Fruit fly (Drosophila melanogaster): ENCODE results near the gene Ppn.

Gene Ppn

dm6 chr3R:28569529-28570175 lies 29.5 kb upstream of the Ppn start (continued):
- no peak for TF ChIP-seq acj6 (GFP tag; optimal IDR thresholded peaks at IDR 0.05)
- TF ChIP-seq CG1621 (tag; optimal IDR thresholded peaks at IDR 0.05), result peak; percentile 8
- no peak for TF ChIP-seq Ets96B (tag; optimal IDR thresholded peaks at IDR 0.05)
- no peak for TF ChIP-seq Hr4 (GFP tag; optimal IDR thresholded peaks at IDR 0.05)
- TF ChIP-seq OdsH (GFP tag; optimal IDR thresholded peaks at IDR 0.05), result no peak
- TF ChIP-seq Eip78C (GFP tag), result peak; percentile 63
- TF ChIP-seq fkh (GFP tag; optimal IDR thresholded peaks at IDR 0.05), result peak; percentile 98
- no peak for TF ChIP-seq CG10669 (GFP tag; optimal IDR thresholded peaks at IDR 0.05)
- no peak for TF ChIP-seq Eip93F (GFP tag; optimal IDR thresholded peaks at IDR 0.05)
- TF ChIP-seq CG10631 (GFP tag; optimal IDR thresholded peaks at IDR 0.05), result peak; percentile 34
- no peak for TF ChIP-seq Ets21C (GFP tag; optimal IDR thresholded peaks at IDR 0.05)
- no peak for TF ChIP-seq CG7368 (GFP tag; optimal IDR thresholded peaks at IDR 0.05)
- no peak for TF ChIP-seq CG11294 (GFP tag; IDR thresholded peaks at IDR 0.05)
- TF ChIP-seq CG6854 (GFP tag; optimal IDR thresholded peaks at IDR 0.05), result no peak
- TF ChIP-seq CG3919 (GFP tag; optimal IDR thresholded peaks at IDR 0.05), result no peak
- peak; percentile 37 for TF ChIP-seq svp (GFP tag)
- no peak for TF ChIP-seq CG31627 (GFP tag; optimal IDR thresholded peaks at IDR 0.05)
- TF ChIP-seq CG11902 (GFP tag; optimal IDR thresholded peaks at IDR 0.05), result no peak
- peak; percentile 27 for TF ChIP-seq CG3032 (tag; optimal IDR thresholded peaks at IDR 0.05)
- TF ChIP-seq Sox102F (GFP tag; optimal IDR thresholded peaks at IDR 0.05), result no peak
- no peak for TF ChIP-seq CG16779 (tag; optimal IDR thresholded peaks at IDR 0.05)

- peak; percentile 79 for TF ChIP-seq fkh (GFP tag; optimal IDR thresholded peaks at IDR 0.05)
- TF ChIP-seq CG9139 (GFP tag; optimal IDR thresholded peaks at IDR 0.05), result no peak
- TF ChIP-seq Eip78C (GFP tag), result peak; percentile 53
- TF ChIP-seq svp (GFP tag), result peak; percentile 75
Observed at dm6 chr3R:28568095-28568750, 28.1 kb upstream of the Ppn start.

dm6 chr3R:28563531-28563930 lies 23.4 kb upstream of the Ppn start:
- TF ChIP-seq CG6163 (GFP tag; IDR thresholded peaks at IDR 0.05) (no peak), CG8632 (GFP tag; optimal IDR thresholded peaks at IDR 0.05) (no peak), Eip93F (GFP tag; optimal IDR thresholded peaks at IDR 0.05) (no peak), salr (GFP tag; optimal IDR thresholded peaks at IDR 0.05) (no peak), fkh (GFP tag; optimal IDR thresholded peaks at IDR 0.05) (peak; percentile 97)

DNA sequence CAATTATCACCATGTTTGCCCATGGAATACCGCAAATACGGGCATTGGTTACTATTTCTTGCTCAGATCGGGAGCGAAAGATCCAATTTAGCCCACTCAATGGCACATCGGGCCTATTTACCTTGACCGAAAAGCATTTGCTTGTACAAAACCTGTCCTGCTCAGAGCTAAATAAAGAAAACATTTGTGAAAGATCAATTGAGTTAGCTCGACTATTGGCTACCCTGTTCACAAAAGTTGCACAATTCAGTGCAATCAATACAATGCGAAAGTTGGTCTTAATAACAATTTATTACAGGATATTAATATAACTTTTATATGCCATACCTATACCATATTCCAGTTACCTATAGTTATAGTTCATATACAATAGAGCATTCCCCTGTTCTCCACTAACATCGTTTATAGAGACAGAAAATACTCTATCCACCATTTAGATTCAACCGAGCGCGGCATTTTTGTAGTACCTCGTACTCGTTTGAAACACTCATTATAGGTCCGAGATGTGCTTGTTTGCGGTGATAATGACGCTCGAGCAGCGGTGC lies 22.6 kb upstream of the Ppn start:
- TF ChIP-seq Hr39 (GFP tag; optimal IDR thresholded peaks at IDR 0.05), result no peak
- no peak for TF ChIP-seq CG10631 (GFP tag; optimal IDR thresholded peaks at IDR 0.05)
- TF ChIP-seq CG6163 (GFP tag; IDR thresholded peaks at IDR 0.05), result 0 out of 3 replicates have a peak, but pooled peaks have one; percentile 9
- TF ChIP-seq lz (GFP tag; optimal IDR thresholded peaks at IDR 0.05), result no peak
- TF ChIP-seq Eip78C (GFP tag), result peak; percentile 31
- TF ChIP-seq topi (GFP tag; optimal IDR thresholded peaks at IDR 0.05), result peak; percentile 1
- TF ChIP-seq svp (GFP tag), result peak; percentile 50
- TF ChIP-seq eg (GFP tag; IDR thresholded peaks at IDR 0.05), result 0 out of 3 replicates have a peak, but pooled peaks have one; percentile 35
- TF ChIP-seq Eip93F (GFP tag; optimal IDR thresholded peaks at IDR 0.05), result no peak
- peak; percentile 10 for TF ChIP-seq achi (GFP tag; optimal IDR thresholded peaks at IDR 0.05)
- TF ChIP-seq dac (GFP tag; optimal IDR thresholded peaks at IDR 0.05), result no peak
- 0 out of 3 replicates have a peak, but pooled peaks have one; percentile 17 for TF ChIP-seq CG8119 (GFP tag; IDR thresholded peaks at IDR 0.05)
- peak; percentile 39 for TF ChIP-seq CG32006 (GFP tag; optimal IDR thresholded peaks at IDR 0.05)
- no peak for TF ChIP-seq Hr38 (GFP tag; optimal IDR thresholded peaks at IDR 0.05)
- TF ChIP-seq fkh (GFP tag; optimal IDR thresholded peaks at IDR 0.05), result peak; percentile 13

Data from whole organism, prepupa.